Worm (Caenorhabditis elegans) whole organism, late embryonic: ENCODE results near the gene nhr-288.

Experiments used
- C08G9.2 ChIP-seq: sonication (generic microtip); optimal IDR thresholded peaks from 2 replicates; lab custom pipeline; 2016; ENCODE audit warnings: mild to moderate bottlenecking, missing genetic modification characterization, moderate library complexity, missing compliant biosample characterization
- ama-1 ChIP-seq: fragments of 150-350 bp; optimal IDR thresholded peaks from 2 replicates; lab custom pipeline; 2014
- ceh-14 ChIP-seq: sonication (generic microtip); optimal IDR thresholded peaks from 2 replicates; lab custom pipeline; 2016; ENCODE audit warnings: missing genotype, missing genetic modification characterization, missing compliant biosample characterization
- ceh-24 ChIP-seq: sonication (generic microtip); optimal IDR thresholded peaks from 2 replicates; lab custom pipeline; 2016; ENCODE audit warnings: mild to moderate bottlenecking, missing genetic modification characterization, missing compliant biosample characterization
- dve-1 ChIP-seq: sonication (generic microtip); optimal IDR thresholded peaks from 2 replicates; lab custom pipeline; 2017; ENCODE audit warnings: antibody characterized with exemption, mild to moderate bottlenecking, missing genetic modification characterization, missing compliant biosample characterization
- elt-2 ChIP-seq: sonication (generic microtip); optimal IDR thresholded peaks from 2 replicates; lab custom pipeline; 2016; ENCODE audit warnings: missing genetic modification reagents, missing genetic modification characterization, missing compliant biosample characterization
- lin-11 ChIP-seq: fragments of 200-800 bp; sonication (Bioruptor generic); optimal IDR thresholded peaks from 2 replicates; lab custom pipeline; 2018; ENCODE audit warnings: mild to moderate bottlenecking, missing genetic modification characterization, missing compliant biosample characterization
- pha-4 ChIP-seq: fragments of 150-350 bp; optimal IDR thresholded peaks from 2 replicates; lab custom pipeline; 2018; ENCODE audit warnings: missing biosample characterization, missing genetic modification reagents, missing genetic modification characterization
- unc-42 ChIP-seq: sonication (generic microtip); optimal IDR thresholded peaks from 2 replicates; lab custom pipeline; 2016; ENCODE audit warnings: missing genotype, missing genetic modification characterization, missing compliant biosample characterization

DNA sequence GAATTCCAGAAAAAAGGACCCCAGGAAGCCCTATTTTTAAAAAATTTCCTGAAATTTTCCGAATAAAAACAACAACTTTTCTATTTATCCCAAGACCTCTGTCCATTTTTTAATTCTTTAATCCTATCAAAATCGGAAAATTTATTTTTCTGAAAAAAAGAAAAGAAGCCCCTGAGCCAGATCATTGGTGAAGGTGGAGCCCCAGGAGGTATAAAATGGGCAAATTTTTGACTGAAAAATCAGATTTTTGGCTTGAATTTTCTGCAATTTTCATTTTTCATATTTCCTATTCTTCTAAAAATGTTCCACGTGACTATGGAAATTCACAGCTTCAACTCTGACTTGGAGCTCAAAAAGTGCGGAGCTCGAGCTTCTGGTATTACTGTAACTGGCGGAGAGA lies 3.7 kb downstream of the nhr-288 start, which contains the start of gene Y51A2B.8:
- TF ChIP-seq dve-1 (tag; lab: Kevin White, UChicago): no peak
- no peak for TF ChIP-seq C08G9.2 (tag; lab: Kevin White, UChicago)
- TF ChIP-seq ceh-24 (tag; lab: Kevin White, UChicago): no peak
- no peak for TF ChIP-seq ceh-14
- no peak for TF ChIP-seq lin-11 (tag; lab: Kevin White, UChicago)
- no peak for TF ChIP-seq unc-42 (tag; lab: Kevin White, UChicago)
- no peak for TF ChIP-seq ama-1 (lab: Kevin White, UChicago)
- no peak for TF ChIP-seq pha-4
- TF ChIP-seq elt-2 (tag; lab: Kevin White, UChicago): no peak
